Fruit fly (Drosophila melanogaster): ENCODE data around the gene CG7271.

The CG7271 gene

DNA sequence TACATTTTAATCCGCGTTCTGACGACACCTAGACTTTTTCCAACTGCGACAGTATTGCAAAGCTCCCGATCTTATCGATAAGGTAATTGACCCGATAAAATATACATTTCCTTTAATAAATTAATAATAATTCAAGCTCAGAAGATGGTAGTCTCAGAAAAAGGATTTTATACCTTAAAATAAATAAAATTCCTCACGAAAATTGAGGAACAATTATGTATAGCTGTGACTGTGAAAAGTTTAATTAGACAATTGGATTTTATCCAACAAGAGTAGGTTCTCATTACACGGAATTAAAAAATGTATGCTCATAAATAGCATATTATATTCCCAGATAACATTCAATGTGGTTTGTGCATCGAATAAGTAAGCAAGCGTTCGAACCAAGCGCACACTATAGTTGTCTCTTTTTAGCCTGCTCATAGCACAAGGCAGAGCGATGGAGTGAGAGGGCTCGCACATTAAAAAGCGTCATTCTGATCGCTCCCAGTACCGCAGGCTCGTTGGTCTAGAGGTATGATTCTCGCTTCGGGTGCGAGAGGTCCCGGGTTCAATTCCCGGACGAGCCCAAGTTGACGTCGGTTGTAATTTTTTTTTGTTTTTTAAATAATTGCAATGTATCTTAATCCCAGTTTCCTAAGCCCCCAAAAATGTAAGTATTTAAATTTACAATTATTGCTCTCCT lies 29.5 kb downstream of the CG7271 start, which contains the start of the genes CG13380 and CG4174:
CG13380 (minus strand) TSS at position 51 of the 685 bp plus-strand sequence.
CG4174 (minus strand) TSS at position 51 of the 685 bp plus-strand sequence.
- TF ChIP-seq CG8632 (GFP tag; optimal IDR thresholded peaks at IDR 0.05) (no peak), CG10669 (GFP tag; optimal IDR thresholded peaks at IDR 0.05) (no peak), Eip75B (GFP tag; optimal IDR thresholded peaks at IDR 0.05) (no peak), svp (GFP tag) (peak; percentile 67), CG32006 (GFP tag; optimal IDR thresholded peaks at IDR 0.05) (no peak)

DNA sequence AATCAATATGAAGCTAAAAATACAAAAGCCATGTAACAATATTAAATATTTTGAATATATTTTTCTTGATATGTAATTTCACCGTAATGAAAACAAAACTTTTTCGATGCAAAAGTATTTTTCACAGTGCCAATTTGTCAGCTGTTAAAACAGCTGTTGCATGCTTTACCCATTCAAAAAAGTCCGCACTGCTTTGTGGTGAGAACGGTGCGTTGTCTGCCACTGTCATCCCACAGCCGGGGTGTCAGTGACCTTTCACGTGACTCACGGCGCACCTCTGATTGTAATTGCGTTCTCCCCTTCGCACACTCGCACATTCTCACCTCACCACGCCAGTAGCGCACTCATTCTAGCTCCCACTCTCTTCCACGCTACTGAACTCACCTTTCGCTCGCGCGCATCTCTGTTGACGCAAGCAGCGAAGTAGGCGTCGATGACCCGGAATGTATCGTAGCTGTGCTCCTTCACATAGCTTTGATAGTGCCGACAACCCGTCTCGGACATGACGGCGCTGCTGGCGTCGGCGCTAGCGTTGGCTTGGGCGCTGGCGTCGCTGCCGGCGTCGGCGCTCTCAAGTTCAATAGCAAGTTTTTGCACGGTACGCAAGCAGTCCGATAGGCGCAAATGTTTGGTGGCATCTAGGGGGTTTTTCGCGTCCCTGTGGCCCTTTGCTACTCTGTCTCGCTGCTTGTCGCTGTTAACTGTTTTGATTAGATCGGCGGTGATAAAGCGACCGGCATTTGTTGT lies 32.6 kb downstream of the CG7271 start:
- TF ChIP-seq CG6792 (GFP tag; optimal IDR thresholded peaks at IDR 0.05) = peak; percentile 54
- peak; percentile 46 for TF ChIP-seq Sox102F (GFP tag; optimal IDR thresholded peaks at IDR 0.05)
- no peak for TF ChIP-seq CG6854 (GFP tag; optimal IDR thresholded peaks at IDR 0.05)
- peak; percentile 44 for TF ChIP-seq vri (GFP tag; optimal IDR thresholded peaks at IDR 0.05)
- TF ChIP-seq Eip78C (GFP tag) = peak; percentile 67
- peak; percentile 9 for TF ChIP-seq CG11902 (GFP tag; optimal IDR thresholded peaks at IDR 0.05)
- TF ChIP-seq Ets21C (GFP tag; optimal IDR thresholded peaks at IDR 0.05) = peak; percentile 26
- TF ChIP-seq CG9139 (GFP tag; optimal IDR thresholded peaks at IDR 0.05) = no peak
- TF ChIP-seq dsx (GFP tag; optimal IDR thresholded peaks at IDR 0.05; ENCODE audit: poor library complexity, severe bottlenecking) = no peak
- TF ChIP-seq Ets96B (tag; optimal IDR thresholded peaks at IDR 0.05) = no peak
- TF ChIP-seq CG8319 (GFP tag; optimal IDR thresholded peaks at IDR 0.05) = no peak
- peak; percentile 27 for TF ChIP-seq CG7368 (GFP tag; optimal IDR thresholded peaks at IDR 0.05)
- peak; percentile 38 for TF ChIP-seq cyc (GFP tag; optimal IDR thresholded peaks at IDR 0.05)
- TF ChIP-seq fkh (GFP tag; optimal IDR thresholded peaks at IDR 0.05) = no peak
- no peak for TF ChIP-seq Hr38 (GFP tag; optimal IDR thresholded peaks at IDR 0.05)
- no peak for TF ChIP-seq CG8632 (GFP tag; optimal IDR thresholded peaks at IDR 0.05)
- no peak for TF ChIP-seq salr (GFP tag; optimal IDR thresholded peaks at IDR 0.05)
- TF ChIP-seq Blimp-1 (GFP tag; optimal IDR thresholded peaks at IDR 0.05) = peak; percentile 4
- peak in 1 of 2 experiments; percentile 6 for TF ChIP-seq ss (GFP tag; optimal IDR thresholded peaks at IDR 0.05)
- peak; percentile 64 for TF ChIP-seq CG15336 (GFP tag; IDR thresholded peaks at IDR 0.05)
- peak; percentile 50 for TF ChIP-seq Met (GFP tag; optimal IDR thresholded peaks at IDR 0.05)
- peak; percentile 54 for TF ChIP-seq CG3919 (GFP tag; optimal IDR thresholded peaks at IDR 0.05)
- no peak for TF ChIP-seq CG16779 (tag; optimal IDR thresholded peaks at IDR 0.05)
- peak; percentile 54 for TF ChIP-seq Smox (GFP tag; optimal IDR thresholded peaks at IDR 0.05)
- peak; percentile 48 for TF ChIP-seq acj6 (GFP tag; optimal IDR thresholded peaks at IDR 0.05)
- peak; percentile 19 for TF ChIP-seq Eip75B (GFP tag; optimal IDR thresholded peaks at IDR 0.05)
- no peak for TF ChIP-seq CG8119 (GFP tag; IDR thresholded peaks at IDR 0.05)
- TF ChIP-seq Lpt (GFP tag; optimal IDR thresholded peaks at IDR 0.05) = peak; percentile 27
- TF ChIP-seq CG1621 (tag; optimal IDR thresholded peaks at IDR 0.05) = peak; percentile 63
- TF ChIP-seq fd59A (GFP tag; optimal IDR thresholded peaks at IDR 0.05) = no peak
- TF ChIP-seq CG10631 (GFP tag; optimal IDR thresholded peaks at IDR 0.05) = peak; percentile 9
- no peak for TF ChIP-seq CG6276 (GFP tag; optimal IDR thresholded peaks at IDR 0.05)
- TF ChIP-seq CG6163 (GFP tag; IDR thresholded peaks at IDR 0.05) = peak; percentile 22; the same call in 1 of the 3 replicates
- TF ChIP-seq CG6808 (GFP tag; optimal IDR thresholded peaks at IDR 0.05) = peak; percentile 3
- TF ChIP-seq achi (GFP tag; optimal IDR thresholded peaks at IDR 0.05) = peak; percentile 44
- TF ChIP-seq CG31627 (GFP tag; optimal IDR thresholded peaks at IDR 0.05) = peak; percentile 19
- peak; percentile 35 for TF ChIP-seq Hr4 (GFP tag; optimal IDR thresholded peaks at IDR 0.05)
- peak; percentile 60 for TF ChIP-seq lz (GFP tag; optimal IDR thresholded peaks at IDR 0.05)
- TF ChIP-seq esn (GFP tag; optimal IDR thresholded peaks at IDR 0.05) = peak; percentile 59
- peak; percentile 34 for TF ChIP-seq topi (GFP tag; optimal IDR thresholded peaks at IDR 0.05)
- peak; percentile 40 for TF ChIP-seq net (GFP tag; optimal IDR thresholded peaks at IDR 0.05)
- TF ChIP-seq CG10669 (GFP tag; optimal IDR thresholded peaks at IDR 0.05) = no peak
- peak; percentile 8 for TF ChIP-seq Hr39 (GFP tag; optimal IDR thresholded peaks at IDR 0.05)
- TF ChIP-seq CG11762 (GFP tag; optimal IDR thresholded peaks at IDR 0.05; ENCODE audit: insufficient read depth) = peak; percentile 4
